Worm (Caenorhabditis elegans): ENCODE data around the gene C04G2.10.

DNA sequence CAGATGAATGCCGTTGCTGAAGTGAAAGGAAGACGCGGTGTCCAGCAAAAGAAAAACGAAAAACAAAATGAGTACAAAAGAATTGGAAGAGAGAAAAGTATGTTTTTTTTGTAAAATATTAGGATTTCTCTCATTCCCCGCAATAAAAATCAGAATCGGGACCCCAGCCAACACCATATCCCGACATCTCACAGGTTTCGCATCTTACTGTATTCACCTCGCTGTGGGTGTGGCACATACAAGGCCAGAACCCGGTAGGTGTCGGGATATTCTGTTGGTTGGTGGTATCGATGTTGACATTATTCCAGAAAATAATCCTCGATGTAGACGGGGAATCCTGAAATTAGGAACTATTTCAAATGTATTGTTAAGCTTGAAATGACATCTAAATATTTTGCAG lies 1.5 kb downstream of the C04G2.10 start:
- TF ChIP-seq tbx-7 (tag; optimal IDR thresholded peaks at IDR 0.05) = no peak
- no peak for TF ChIP-seq pag-3 (tag; optimal IDR thresholded peaks at IDR 0.05; ENCODE audit: borderline replicate concordance)
- TF ChIP-seq fax-1 (tag; optimal IDR thresholded peaks at IDR 0.05) = no peak
- no peak for TF ChIP-seq dve-1 (tag; optimal IDR thresholded peaks at IDR 0.05)
- TF ChIP-seq nfya-1 (tag; optimal IDR thresholded peaks at IDR 0.05) = no peak
- TF ChIP-seq ref-2 (tag; optimal IDR thresholded peaks at IDR 0.05) = no peak
- no peak for TF ChIP-seq ceh-30 (tag; optimal IDR thresholded peaks at IDR 0.05)
- TF ChIP-seq ceh-9 (tag; optimal IDR thresholded peaks at IDR 0.05) = no peak
- TF ChIP-seq unc-86 (tag; optimal IDR thresholded peaks at IDR 0.05) = no peak
- no peak for TF ChIP-seq tbx-2 (tag; optimal IDR thresholded peaks at IDR 0.05)
